Worm (Caenorhabditis elegans): ENCODE data around the gene emb-5.
A peak's percentile ranks its signal among the peaks of the same experiment; 100 is the strongest.

The emb-5 gene

ce11 chrIII:4695057-4695456 lies 25.4 kb downstream of the emb-5 start, which contains the start of gene T04A8.7 (continued):
- TF ChIP-seq let-607 (tag; optimal IDR thresholded peaks at IDR 0.05): no peak

ce11 chrIII:4693695-4694094 lies 26.8 kb downstream of the emb-5 start, which contains the start of gene T04A8.8:
T04A8.8 (plus strand) TSS chrIII:4693995.
- TF ChIP-seq tlf-1 (GFP tag; optimal IDR thresholded peaks at IDR 0.05) (no peak), pbrm-1 (GFP tag; IDR thresholded peaks at IDR 0.05) (no peak), C06A6.2 (GFP tag; conservative IDR thresholded peaks at IDR 0.05) (no peak)

- TF ChIP-seq tbp1 (GFP tag; optimal IDR thresholded peaks at IDR 0.05) (peak; percentile 46), cebp-2 (GFP tag; IDR thresholded peaks at IDR 0.05) (no peak), nfya-2 (GFP tag; IDR thresholded peaks at IDR 0.05) (no peak), B0035.1 (tag; optimal IDR thresholded peaks at IDR 0.05) (no peak), attf-6 (GFP tag; IDR thresholded peaks at IDR 0.05) (no peak), nhr-120 (GFP tag; IDR thresholded peaks at IDR 0.05) (no peak), hmg-1.2 (GFP tag; IDR thresholded peaks at IDR 0.05) (no peak; the same call in 1 of the 2 replicates), snpc-1.1 (tag; optimal IDR thresholded peaks at IDR 0.05; ENCODE audit: insufficient read depth) (no peak), B0019.2 (GFP tag; conservative IDR thresholded peaks at IDR 0.05) (no peak), Y79H2A.3 (GFP tag; conservative IDR thresholded peaks at IDR 0.05) (no peak), egrh-3 (GFP tag; IDR thresholded peaks at IDR 0.05) (no peak), chd-7 (tag; optimal IDR thresholded peaks at IDR 0.05) (no peak), bed-2 (GFP tag; IDR thresholded peaks at IDR 0.05) (no peak), sptf-2 (GFP tag; optimal IDR thresholded peaks at IDR 0.05) (no peak), mes-4 (tag; optimal IDR thresholded peaks at IDR 0.05) (no peak), gei-17 (GFP tag; optimal IDR thresholded peaks at IDR 0.05) (no peak), rec-8 (tag; optimal IDR thresholded peaks at IDR 0.05) (no peak), efl-1 (GFP tag; optimal IDR thresholded peaks at IDR 0.05) (peak; percentile 56), ceh-100 (GFP tag; IDR thresholded peaks at IDR 0.05) (no peak), akir-1 (GFP tag; optimal IDR thresholded peaks at IDR 0.05) (no peak), pha-4 (tag; optimal IDR thresholded peaks at IDR 0.05) (no peak), ceh-27 (GFP tag; optimal IDR thresholded peaks at IDR 0.05) (no peak), Y95B8A.8 (GFP tag; IDR thresholded peaks at IDR 0.05) (no peak), F33H1.4 (GFP tag; IDR thresholded peaks at IDR 0.05) (peak; percentile 44), ceh-58 (GFP tag; IDR thresholded peaks at IDR 0.05) (no peak), ztf-3 (GFP tag; optimal IDR thresholded peaks at IDR 0.05) (no peak), F57A8.1 (GFP tag; optimal IDR thresholded peaks at IDR 0.05) (no peak), ZK185.1 (tag; optimal IDR thresholded peaks at IDR 0.05; ENCODE audit: poor library complexity, severe bottlenecking) (peak; percentile 7), snpc-3.4 (tag; optimal IDR thresholded peaks at IDR 0.05) (peak; percentile 23), mcd-1 (GFP tag; IDR thresholded peaks at IDR 0.05) (peak; percentile 67), hlh-12 (tag; optimal IDR thresholded peaks at IDR 0.05) (no peak), egl-44 (GFP tag; IDR thresholded peaks at IDR 0.05) (no peak), zfh-2 (GFP tag; conservative IDR thresholded peaks at IDR 0.05) (no peak), lsy-27 (tag; optimal IDR thresholded peaks at IDR 0.05; ENCODE audit: borderline replicate concordance, insufficient read depth) (no peak), F39B2.1 (GFP tag; IDR thresholded peaks at IDR 0.05) (no peak), madf-3 (GFP tag; IDR thresholded peaks at IDR 0.05) (0 out of 2 replicates have a peak, but pooled peaks have one; percentile 14), F23B12.7 (tag; optimal IDR thresholded peaks at IDR 0.05; ENCODE audit: insufficient read depth) (peak; percentile 57), lin-54 (GFP tag; optimal IDR thresholded peaks at IDR 0.05) (peak; percentile 73), pbrm-1 (GFP tag; IDR thresholded peaks at IDR 0.05) (0 out of 2 replicates have a peak, but pooled peaks have one; percentile 54), let-526 (GFP tag; IDR thresholded peaks at IDR 0.05) (no peak), dpff-1 (tag; optimal IDR thresholded peaks at IDR 0.05) (no peak)
These were observed 27.2 kb downstream of the emb-5 start, which contains the start of gene nifk-1 for ce11 chrIII:4693281-4693680. nifk-1 (minus strand) TSS chrIII:4693307.

Data from whole organism, young adult.